Worm (Caenorhabditis elegans): ENCODE measurements around the gene fbxa-136.

DNA sequence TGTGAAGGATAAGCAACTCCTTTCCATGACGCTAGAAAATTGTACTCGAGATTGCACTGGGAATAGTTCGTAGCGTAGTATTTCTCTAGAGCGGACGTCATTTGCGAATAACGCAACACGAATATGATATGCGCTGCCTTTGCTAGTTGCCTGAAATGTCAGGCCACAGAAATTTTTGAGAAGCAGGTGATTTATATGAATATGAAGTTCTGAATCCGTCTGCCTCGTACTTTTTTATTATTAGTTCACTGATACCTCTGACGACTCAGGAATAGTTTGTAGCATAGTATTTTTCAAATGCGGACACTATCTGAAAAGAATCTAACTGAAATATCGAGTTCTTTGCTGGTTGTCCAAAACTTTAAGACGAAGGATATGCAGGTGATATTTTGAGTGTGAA lies 24.8 kb upstream of the fbxa-136 start, which contains the start of gene srh-118:
- TF ChIP-seq pag-3 (tag; optimal IDR thresholded peaks at IDR 0.05; ENCODE audit: borderline replicate concordance, insufficient read depth) (no peak), lin-15B (tag; optimal IDR thresholded peaks at IDR 0.05) (no peak), lsy-2 (tag; optimal IDR thresholded peaks at IDR 0.05) (no peak), skn-1 (tag; optimal IDR thresholded peaks at IDR 0.05) (no peak), nhr-19 (GFP tag; conservative IDR thresholded peaks at IDR 0.05) (no peak), nhr-71 (tag; optimal IDR thresholded peaks at IDR 0.05) (no peak), isw-1 (GFP tag; IDR thresholded peaks at IDR 0.05) (no peak), snu-23 (GFP tag; optimal IDR thresholded peaks at IDR 0.05) (no peak), ama-1 (optimal IDR thresholded peaks at IDR 0.05) (no peak), ztf-11 (tag; optimal IDR thresholded peaks at IDR 0.05) (no peak), nhr-11 (tag; optimal IDR thresholded peaks at IDR 0.05) (no peak)
